Fruit fly (Drosophila melanogaster) whole organism, embryonic: Measurements from ENCODE around the gene CG34148.

Experiments used
- ATbp ChIP-seq: fragments of 200-800 bp; sonication (Bioruptor generic); optimal IDR thresholded peaks from 2 replicates; lab custom pipeline; 2017; ENCODE audit warnings: missing biosample characterization, mild to moderate bottlenecking, missing genetic modification characterization, missing genetic modification reagents
- C15 ChIP-seq: fragments of 200-800 bp; sonication (Bioruptor generic); IDR thresholded peaks from 3 replicates; pipeline ENCODE4 v1.3.6; 2022; ENCODE audit warnings: missing biosample characterization, missing genetic modification characterization
- CG1024 ChIP-seq: fragments of 200-800 bp; sonication (Bioruptor generic); IDR thresholded peaks from 2 replicates; pipeline ENCODE4 v1.3.6; 2022; ENCODE audit warnings: missing biosample characterization, missing genetic modification characterization
- CG10366 ChIP-seq: fragments of 200-800 bp; sonication (Bioruptor generic); IDR thresholded peaks from 2 replicates; pipeline ENCODE4 v1.3.6; 2022; ENCODE audit warnings: missing biosample characterization, missing genetic modification characterization
- CG14050 ChIP-seq: fragments of 200-800 bp; sonication (Bioruptor generic); IDR thresholded peaks from 3 replicates; pipeline ENCODE4 v1.3.6; 2022; ENCODE audit warnings: missing biosample characterization, missing genetic modification characterization
- CG15011 ChIP-seq: fragments of 200-800 bp; sonication (Bioruptor generic); optimal IDR thresholded peaks from 3 replicates; lab custom pipeline; 2018; ENCODE audit warnings: missing biosample characterization, mild to moderate bottlenecking, missing genetic modification characterization
- CG17328 ChIP-seq: fragments of 200-800 bp; sonication (Bioruptor generic); IDR thresholded peaks from 2 replicates; pipeline ENCODE4 v1.3.6; 2022; ENCODE audit warnings: missing biosample characterization, missing genetic modification characterization
- CG17359 ChIP-seq: fragments of 200-800 bp; sonication (Bioruptor generic); optimal IDR thresholded peaks from 3 replicates; lab custom pipeline; 2018; ENCODE audit warnings: missing biosample characterization, mild to moderate bottlenecking, missing genetic modification characterization, moderate library complexity
- CG18262 ChIP-seq: fragments of 200-800 bp; optimal IDR thresholded peaks from 3 replicates; lab custom pipeline; 2019; ENCODE audit warnings: missing biosample characterization, mild to moderate bottlenecking, missing genetic modification characterization, moderate library complexity
- CG2116 ChIP-seq: fragments of 200-800 bp; sonication (Bioruptor generic); optimal IDR thresholded peaks from 3 replicates; lab custom pipeline; 2018; ENCODE audit warnings: missing biosample characterization, mild to moderate bottlenecking, missing genetic modification characterization
- CG2678 ChIP-seq: fragments of 200-800 bp; sonication (Bioruptor generic); optimal IDR thresholded peaks from 3 replicates; lab custom pipeline; 2019; ENCODE audit warnings: missing biosample characterization, mild to moderate bottlenecking, missing genetic modification characterization, moderate library complexity
- CG31365 ChIP-seq: fragments of 200-800 bp; sonication (Bioruptor generic); optimal IDR thresholded peaks from 2 replicates; lab custom pipeline; 2018; ENCODE audit warnings: missing biosample characterization, mild to moderate bottlenecking, missing genetic modification characterization
- CG32532 ChIP-seq: fragments of 200-800 bp; sonication (Bioruptor generic); IDR thresholded peaks from 2 replicates; pipeline ENCODE4 v1.3.6; 2022; ENCODE audit warnings: missing biosample characterization, missing genetic modification characterization
- CG6791 ChIP-seq: fragments of 200-800 bp; sonication (Bioruptor generic); IDR thresholded peaks from 3 replicates; pipeline ENCODE4 v1.3.6; 2022; ENCODE audit warnings: missing biosample characterization, missing genetic modification characterization; ENCODE audit not compliant: partially characterized antibody
- CG6813 ChIP-seq: fragments of 200-800 bp; sonication (Bioruptor generic); optimal IDR thresholded peaks from 2 replicates; lab custom pipeline; 2017; ENCODE audit warnings: missing biosample characterization, missing genetic modification characterization, mild to moderate bottlenecking, moderate library complexity, missing genetic modification reagents
- CG7745 ChIP-seq: fragments of 200-800 bp; sonication (Bioruptor generic); optimal IDR thresholded peaks from 2 replicates; lab custom pipeline; 2018; ENCODE audit warnings: missing biosample characterization, mild to moderate bottlenecking, missing genetic modification characterization, moderate library complexity
- CG8089 ChIP-seq: fragments of 200-800 bp; sonication (Bioruptor generic); optimal IDR thresholded peaks from 3 replicates; lab custom pipeline; 2016; ENCODE audit warnings: missing biosample characterization, missing genetic modification characterization
- CG8359 ChIP-seq: fragments of 200-800 bp; sonication (Bioruptor generic); optimal IDR thresholded peaks from 2 replicates; lab custom pipeline; 2017; ENCODE audit warnings: missing biosample characterization, mild to moderate bottlenecking, missing genetic modification characterization, borderline replicate concordance
- CG9817 ChIP-seq: fragments of 200-800 bp; sonication (Bioruptor generic); optimal IDR thresholded peaks from 2 replicates; lab custom pipeline; 2018; ENCODE audit warnings: missing biosample characterization, mild to moderate bottlenecking, missing genetic modification characterization, moderate library complexity
- Dip2 ChIP-seq: fragments of 200-800 bp; sonication (Bioruptor generic); IDR thresholded peaks from 2 replicates; pipeline ENCODE4 v1.3.6; 2022; ENCODE audit warnings: missing biosample characterization, missing genetic modification characterization
- Dref ChIP-seq: fragments of 200-800 bp; sonication (Bioruptor generic); IDR thresholded peaks from 2 replicates; pipeline ENCODE4 v1.3.6; 2022; ENCODE audit warnings: missing biosample characterization, missing genetic modification characterization
- Fer3 ChIP-seq: fragments of 200-800 bp; sonication (Bioruptor generic); optimal IDR thresholded peaks from 2 replicates; lab custom pipeline; 2018; ENCODE audit warnings: missing biosample characterization, mild to moderate bottlenecking, missing genetic modification characterization, moderate library complexity
- Gsc ChIP-seq: fragments of 200-800 bp; sonication (Bioruptor generic); IDR thresholded peaks from 2 replicates; pipeline ENCODE4 v1.3.6; 2022; ENCODE audit warnings: missing biosample characterization, missing genetic modification characterization
- Hr3 ChIP-seq: fragments of 200-800 bp; sonication (Bioruptor generic); optimal IDR thresholded peaks from 3 replicates; lab custom pipeline; 2016; ENCODE audit warnings: missing biosample characterization, missing genetic modification characterization
- Kr ChIP-seq: fragments of 200-800 bp; sonication (Bioruptor generic); optimal IDR thresholded peaks from 2 replicates; lab custom pipeline; 2017; ENCODE audit warnings: missing biosample characterization, mild to moderate bottlenecking, missing genetic modification characterization
- Meics ChIP-seq: fragments of 200-800 bp; sonication (Bioruptor generic); optimal IDR thresholded peaks from 2 replicates; lab custom pipeline; 2017; ENCODE audit warnings: missing biosample characterization, mild to moderate bottlenecking, missing genetic modification characterization
- NFAT ChIP-seq: fragments of 200-800 bp; sonication (Bioruptor generic); IDR thresholded peaks from 2 replicates; pipeline ENCODE4 v1.3.6; 2022; ENCODE audit warnings: missing biosample characterization, missing genetic modification characterization
- Optix ChIP-seq: fragments of 200-800 bp; sonication (Bioruptor generic); IDR thresholded peaks from 3 replicates; pipeline ENCODE4 v1.3.6; 2022; ENCODE audit warnings: missing biosample characterization, missing genetic modification characterization
- PHDP ChIP-seq: fragments of 200-800 bp; sonication (Bioruptor generic); optimal IDR thresholded peaks from 3 replicates; lab custom pipeline; 2018; ENCODE audit warnings: missing biosample characterization, mild to moderate bottlenecking, missing genetic modification characterization, moderate library complexity
- Sox102F ChIP-seq: fragments of 200-800 bp; sonication (Bioruptor generic); optimal IDR thresholded peaks from 2 replicates; lab custom pipeline; 2018; ENCODE audit warnings: missing biosample characterization, mild to moderate bottlenecking, missing genetic modification characterization, moderate library complexity
- Sry-β ChIP-seq: fragments of 200-800 bp; sonication (Bioruptor generic); optimal IDR thresholded peaks from 2 replicates; lab custom pipeline; 2018; ENCODE audit warnings: missing biosample characterization, mild to moderate bottlenecking, missing genetic modification characterization, moderate library complexity
- az2 ChIP-seq: fragments of 200-800 bp; sonication (Bioruptor generic); optimal IDR thresholded peaks from 3 replicates; lab custom pipeline; 2016; ENCODE audit warnings: missing biosample characterization, missing genetic modification characterization
- dmrt99B ChIP-seq: fragments of 200-800 bp; sonication (Bioruptor generic); optimal IDR thresholded peaks from 2 replicates; lab custom pipeline; 2018; ENCODE audit warnings: missing biosample characterization, mild to moderate bottlenecking, missing genetic modification characterization, moderate library complexity
- dpn ChIP-seq, 2 experiments: fragments of 200-800 bp; sonication (Bioruptor generic); optimal IDR thresholded peaks; 3 replicates each; lab custom pipeline; 2016; ENCODE audit warnings: missing biosample characterization in 2 of 2, missing genetic modification characterization in 2 of 2
- en ChIP-seq: fragments of 200-800 bp; sonication (Bioruptor generic); optimal IDR thresholded peaks from 2 replicates; lab custom pipeline; 2016; ENCODE audit warnings: missing biosample characterization, missing genetic modification characterization
- eyg ChIP-seq: fragments of 200-800 bp; sonication (Bioruptor generic); optimal IDR thresholded peaks from 3 replicates; lab custom pipeline; 2016; ENCODE audit warnings: missing biosample characterization, missing genetic modification characterization
- gem ChIP-seq: fragments of 200-800 bp; sonication (Bioruptor generic); optimal IDR thresholded peaks from 2 replicates; lab custom pipeline; 2019; ENCODE audit warnings: missing biosample characterization, mild to moderate bottlenecking, missing genetic modification characterization, moderate library complexity
- grau ChIP-seq: fragments of 200-800 bp; optimal IDR thresholded peaks from 3 replicates; lab custom pipeline; 2019; ENCODE audit warnings: missing biosample characterization, mild to moderate bottlenecking, missing genetic modification characterization, moderate library complexity
- ind ChIP-seq: fragments of 200-800 bp; sonication (Bioruptor generic); optimal IDR thresholded peaks from 3 replicates; lab custom pipeline; 2016; ENCODE audit warnings: missing biosample characterization, missing genetic modification characterization
- klu ChIP-seq: fragments of 200-800 bp; sonication (Bioruptor generic); IDR thresholded peaks from 2 replicates; pipeline ENCODE4 v1.3.6; 2022; ENCODE audit warnings: missing biosample characterization, missing genetic modification characterization
- lmd ChIP-seq: fragments of 200-800 bp; sonication (Bioruptor generic); IDR thresholded peaks from 2 replicates; pipeline ENCODE4 v1.3.6; 2022; ENCODE audit warnings: missing biosample characterization, missing genetic modification characterization
- mirr ChIP-seq: fragments of 200-800 bp; sonication (Bioruptor generic); optimal IDR thresholded peaks from 3 replicates; lab custom pipeline; 2018; ENCODE audit warnings: missing biosample characterization, mild to moderate bottlenecking, missing genetic modification characterization
- mld ChIP-seq: fragments of 200-800 bp; sonication (Bioruptor generic); IDR thresholded peaks from 3 replicates; pipeline ENCODE4 v1.3.6; 2022; ENCODE audit warnings: missing biosample characterization, missing genetic modification characterization; ENCODE audit not compliant: partially characterized antibody
- nerfin-1 ChIP-seq: fragments of 200-800 bp; sonication (Bioruptor generic); optimal IDR thresholded peaks from 3 replicates; lab custom pipeline; 2019; ENCODE audit warnings: missing biosample characterization, mild to moderate bottlenecking, missing genetic modification characterization, moderate library complexity
- pan ChIP-seq, 4 experiments: fragments of >200 bp in 3 of 4; fragments of 200-800 bp in 1 of 4; sonication (Bioruptor generic) in 1 of 4; optimal IDR thresholded peaks in 3 of 4; IDR thresholded peaks in 1 of 4; 2 replicates each; pipeline versions ENCODE4 v1.3.6 to Lab custom; 2017 to 2022; ENCODE audit warnings: missing biosample characterization in 2 of 4, missing genetic modification characterization in 2 of 4, mixed read lengths in 1 of 4
- phol ChIP-seq: fragments of 200-800 bp; sonication (Bioruptor generic); optimal IDR thresholded peaks from 3 replicates; lab custom pipeline; 2018; ENCODE audit warnings: missing biosample characterization, mild to moderate bottlenecking, missing genetic modification characterization, moderate library complexity
- rib ChIP-seq: fragments of 200-800 bp; sonication (Bioruptor generic); IDR thresholded peaks from 2 replicates; pipeline ENCODE4 v1.3.6; 2022; ENCODE audit warnings: missing biosample characterization, missing genetic modification characterization
- tap ChIP-seq: fragments of 200-800 bp; optimal IDR thresholded peaks from 3 replicates; lab custom pipeline; 2019; ENCODE audit warnings: missing biosample characterization, mild to moderate bottlenecking, missing genetic modification characterization, moderate library complexity
- tgo ChIP-seq: fragments of 200-800 bp; sonication (Bioruptor generic); IDR thresholded peaks from 3 replicates; pipeline ENCODE4 v1.3.6; 2022; ENCODE audit warnings: missing biosample characterization, missing genetic modification characterization

The CG34148 gene

dm6 chr3R:21863817-21864384 is 14.6 kb downstream of the CG34148 start (continued):
- TF ChIP-seq CG2116 (GFP tag; lab: Kevin White, UChicago) = no peak
- TF ChIP-seq ATbp = peak; percentile 14
- TF ChIP-seq ind (GFP tag; lab: Kevin White, UChicago) = no peak
- TF ChIP-seq Meics = no peak
- no peak for TF ChIP-seq CG14050 (GFP tag; lab: Robert Waterston, UW)
- no peak for TF ChIP-seq CG6791 (GFP tag; lab: Robert Waterston, UW)
- no peak for TF ChIP-seq Dip2 (GFP tag; lab: Robert Waterston, UW)
- TF ChIP-seq CG17359 (tag; lab: Kevin White, UChicago) = peak; percentile 19
- 0 out of 2 replicates have a peak, but pooled peaks have one; percentile 9 for TF ChIP-seq CG10366
- TF ChIP-seq Kr (GFP tag; lab: Kevin White, UChicago) = peak; percentile 16
- peak; percentile 5 for TF ChIP-seq CG6813 (GFP tag; lab: Kevin White, UChicago)
- TF ChIP-seq lmd (GFP tag; lab: Robert Waterston, UW) = peak; percentile 14; the same call in 1 of the 2 replicates
- TF ChIP-seq dpn (GFP tag; optimal IDR thresholded peaks at IDR 0.05; lab: Kevin White, UChicago) = no peak
- TF ChIP-seq CG15011 (GFP tag; lab: Kevin White, UChicago) = no peak
- TF ChIP-seq en (GFP tag; lab: Kevin White, UChicago) = no peak
- TF ChIP-seq CG7745 (tag; lab: Kevin White, UChicago) = no peak
- TF ChIP-seq phol = no peak
- no peak for TF ChIP-seq CG31365 (tag; lab: Kevin White, UChicago)
- TF ChIP-seq CG18262 (tag; lab: Kevin White, UChicago) = peak; percentile 28
- TF ChIP-seq mirr (GFP tag; lab: Kevin White, UChicago) = no peak
- no peak for TF ChIP-seq rib (GFP tag; lab: Robert Waterston, UW)
- peak; percentile 17 for TF ChIP-seq Fer3
- no peak for TF ChIP-seq CG9817 (tag; lab: Kevin White, UChicago)
- TF ChIP-seq nerfin-1 (tag; lab: Kevin White, UChicago) = no peak
- TF ChIP-seq gem (tag; lab: Kevin White, UChicago) = peak; percentile 24
- peak; percentile 51 for TF ChIP-seq dmrt99B
- no peak for TF ChIP-seq Sry-β (GFP tag; lab: Kevin White, UChicago)
- no peak for TF ChIP-seq CG1024 (GFP tag; lab: Robert Waterston, UW)
- TF ChIP-seq CG8359 (GFP tag; lab: Kevin White, UChicago) = no peak
- TF ChIP-seq klu (GFP tag; lab: Robert Waterston, UW) = no peak
- TF ChIP-seq eyg (GFP tag; lab: Kevin White, UChicago) = no peak
- peak; percentile 38 for TF ChIP-seq CG2678 (tag; lab: Kevin White, UChicago)
- TF ChIP-seq Gsc (GFP tag; lab: Robert Waterston, UW) = no peak
- peak; percentile 3 for TF ChIP-seq grau
- no peak for TF ChIP-seq Hr3 (GFP tag; lab: Kevin White, UChicago)
- peak; percentile 25; the same call in 1 of the 2 replicates for TF ChIP-seq CG17328 (GFP tag; lab: Robert Waterston, UW)
- TF ChIP-seq tgo (GFP tag; lab: Robert Waterston, UW) = peak; percentile 30; the same call in 1 of the 3 replicates
- no peak for TF ChIP-seq NFAT
- TF ChIP-seq Sox102F (GFP tag; lab: Kevin White, UChicago) = peak; percentile 57
- TF ChIP-seq Optix (GFP tag; lab: Robert Waterston, UW) = no peak
- TF ChIP-seq Dref (GFP tag; lab: Robert Waterston, UW) = no peak
- no peak for TF ChIP-seq C15 (GFP tag; lab: Robert Waterston, UW)
- no peak for TF ChIP-seq mld (GFP tag; lab: Robert Waterston, UW)
- no peak for TF ChIP-seq tap
- no peak for TF ChIP-seq CG32532 (GFP tag; lab: Robert Waterston, UW)
- peak; percentile 22 for TF ChIP-seq PHDP (tag; lab: Kevin White, UChicago)
- TF ChIP-seq pan (optimal IDR thresholded peaks at IDR 0.05; lab: Kevin White, UChicago) = no peak
- no peak for TF ChIP-seq pan (GFP tag; optimal IDR thresholded peaks at IDR 0.05 in 1 of 2, IDR thresholded peaks at IDR 0.05 in 1 of 2)
- TF ChIP-seq CG8089 = no peak
- no peak for TF ChIP-seq az2
